Worm (Caenorhabditis elegans): ENCODE results near the gene T05A7.13.

DNA sequence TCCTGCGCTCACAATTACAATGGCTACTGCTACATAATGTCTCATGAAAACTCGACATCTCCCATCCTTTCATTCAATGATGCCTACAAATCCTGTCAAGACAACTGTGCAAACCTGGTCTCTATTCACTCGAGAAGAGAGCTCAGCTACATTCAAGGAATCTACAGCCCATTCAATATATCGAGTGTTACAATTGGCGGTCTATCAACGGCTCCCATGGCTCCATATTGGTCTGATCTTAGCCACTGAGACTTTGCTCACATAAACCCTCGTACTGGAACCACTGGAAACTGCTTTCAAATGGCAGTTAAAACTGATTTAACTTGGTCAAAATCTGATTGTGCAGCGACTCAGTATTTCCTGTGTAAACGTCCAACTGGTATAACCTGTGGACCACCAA lies 14.3 kb upstream of the T05A7.13 start, which contains the start of gene T05A7.3:
- TF ChIP-seq nhr-11 (tag; optimal IDR thresholded peaks at IDR 0.05) (no peak), ceh-82 (tag; optimal IDR thresholded peaks at IDR 0.05) (no peak), alr-1 (tag; optimal IDR thresholded peaks at IDR 0.05) (no peak), nhr-21 (tag; optimal IDR thresholded peaks at IDR 0.05) (no peak), nhr-237 (tag; optimal IDR thresholded peaks at IDR 0.05) (no peak), skn-1 (tag; optimal IDR thresholded peaks at IDR 0.05) (no peak), unc-55 (GFP tag; optimal IDR thresholded peaks at IDR 0.05) (no peak), ztf-4 (tag; optimal IDR thresholded peaks at IDR 0.05) (no peak), F13H6.1 (tag; optimal IDR thresholded peaks at IDR 0.05) (no peak), ZK546.5 (tag; optimal IDR thresholded peaks at IDR 0.05) (no peak), lsy-2 (tag; optimal IDR thresholded peaks at IDR 0.05) (no peak), sma-3 (GFP tag; optimal IDR thresholded peaks at IDR 0.05) (no peak), egl-27 (tag; optimal IDR thresholded peaks at IDR 0.05) (no peak)

All from whole organism, L2 larva.